Fruit fly (Drosophila melanogaster): Measurements from ENCODE around the gene ric8a.

dm6 chrX:9291270-9291669 is 35.3 kb downstream of the ric8a start:
- no peak for TF ChIP-seq Dll (optimal IDR thresholded peaks at IDR 0.05)
- no peak for TF ChIP-seq pan (optimal IDR thresholded peaks at IDR 0.05)
